Worm (Caenorhabditis elegans): Measurements from ENCODE around the gene pfd-2.

DNA sequence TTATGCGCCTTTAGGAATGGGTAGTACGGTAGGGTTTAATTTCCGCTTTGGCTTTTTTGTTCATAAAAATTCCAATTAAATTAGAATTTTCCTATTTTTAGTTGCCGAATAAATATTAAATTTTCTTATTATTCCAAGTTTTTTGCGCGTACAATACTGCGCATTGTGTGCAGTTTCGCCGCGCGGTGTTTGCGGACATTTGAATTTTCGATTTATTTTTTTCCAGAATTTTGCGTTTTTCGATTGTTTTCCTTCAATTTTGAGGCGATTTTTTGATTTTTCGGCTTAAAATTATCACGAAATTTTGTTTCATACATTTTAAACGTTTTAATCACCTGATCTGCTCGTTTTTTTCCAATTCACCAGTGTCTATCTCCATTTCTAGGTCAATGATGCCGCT lies 3.6 kb upstream of the pfd-2 start, which contains the start of gene H20J04.6:
- no peak for TF ChIP-seq aptf-3 (GFP tag; IDR thresholded peaks at IDR 0.05)
- no peak for TF ChIP-seq Y53G8AR.9 (GFP tag; conservative IDR thresholded peaks at IDR 0.05)
- TF ChIP-seq ama-1 (optimal IDR thresholded peaks at IDR 0.05) = no peak
- TF ChIP-seq ama-1 (GFP tag; optimal IDR thresholded peaks at IDR 0.05) = no peak
- TF ChIP-seq dpff-1 (tag; optimal IDR thresholded peaks at IDR 0.05) = no peak
